Worm (Caenorhabditis elegans) whole organism, early embryonic: ENCODE measurements around the gene T25E4.1.

ENCODE experiments used
- ama-1 ChIP-seq: fragments of 150-350 bp; optimal IDR thresholded peaks from 2 replicates; lab custom pipeline; 2014
- ceh-13 ChIP-seq: fragments of 200-800 bp; sonication (Bioruptor generic); optimal IDR thresholded peaks from 2 replicates; lab custom pipeline; 2018; ENCODE audit warnings: mild to moderate bottlenecking, missing genetic modification characterization, missing compliant biosample characterization
- pes-1 ChIP-seq: fragments of 200-800 bp; sonication (Bioruptor generic); IDR thresholded peaks from 2 replicates; pipeline ENCODE4 v1.3.6; 2022; ENCODE audit warnings: missing genetic modification reagents, missing genetic modification characterization, missing compliant biosample characterization

- no peak for TF ChIP-seq ama-1
- TF ChIP-seq ceh-13 (GFP tag; lab: Kevin White, UChicago): no peak
- TF ChIP-seq pes-1 (GFP tag; lab: Robert Waterston, UW): no peak
Observed at ce11 chrII:5607756-5608155, 29.6 kb downstream of the T25E4.1 start, which contains the start of gene C17G10.7.
